Worm (Caenorhabditis elegans) whole organism, late embryonic: ENCODE results near the gene K12H4.3.

Experiments
- F13H6.1 ChIP-seq: sonication (generic microtip); optimal IDR thresholded peaks from 2 replicates; lab custom pipeline; 2016; ENCODE audit warnings: missing genetic modification characterization, missing compliant biosample characterization
- K02D7.2 ChIP-seq: sonication (generic microtip); optimal IDR thresholded peaks from 2 replicates; lab custom pipeline; 2017; ENCODE audit warnings: mild to moderate bottlenecking, missing genetic modification characterization, missing compliant biosample characterization
- K09A11.1 ChIP-seq: sonication (generic microtip); optimal IDR thresholded peaks from 2 replicates; lab custom pipeline; 2017; ENCODE audit warnings: antibody characterized with exemption, mild to moderate bottlenecking, missing genetic modification characterization, missing compliant biosample characterization; ENCODE audit not compliant: insufficient read depth
- T23F11.4 ChIP-seq: fragments of 200-800 bp; sonication (Bioruptor generic); optimal IDR thresholded peaks from 2 replicates; lab custom pipeline; 2018; ENCODE audit warnings: mild to moderate bottlenecking, missing genetic modification characterization, missing compliant biosample characterization
- ama-1 ChIP-seq: fragments of 150-350 bp; optimal IDR thresholded peaks from 2 replicates; lab custom pipeline; 2014
- ceh-14 ChIP-seq: sonication (generic microtip); optimal IDR thresholded peaks from 2 replicates; lab custom pipeline; 2016; ENCODE audit warnings: missing genotype, missing genetic modification characterization, missing compliant biosample characterization
- ceh-18 ChIP-seq: sonication (generic microtip); optimal IDR thresholded peaks from 2 replicates; lab custom pipeline; 2016; ENCODE audit warnings: missing genetic modification characterization, missing compliant biosample characterization
- ceh-22 ChIP-seq: sonication (generic microtip); optimal IDR thresholded peaks from 2 replicates; lab custom pipeline; 2017; ENCODE audit warnings: missing biosample characterization, missing genetic modification characterization
- ceh-34 ChIP-seq: sonication (generic microtip); optimal IDR thresholded peaks from 2 replicates; lab custom pipeline; 2016; ENCODE audit warnings: mild to moderate bottlenecking, missing genetic modification characterization, missing compliant biosample characterization
- ceh-45 ChIP-seq: fragments of 200-800 bp; sonication (Bioruptor generic); IDR thresholded peaks from 2 replicates; pipeline ENCODE4 v1.3.6; 2022; ENCODE audit warnings: missing genetic modification reagents, missing genetic modification characterization, missing compliant biosample characterization
- ceh-6 ChIP-seq: fragments of 200-800 bp; sonication (Bioruptor generic); optimal IDR thresholded peaks from 2 replicates; lab custom pipeline; 2018; ENCODE audit warnings: mild to moderate bottlenecking, missing genetic modification characterization, missing compliant biosample characterization
- ceh-9 ChIP-seq: sonication (generic microtip); optimal IDR thresholded peaks from 2 replicates; lab custom pipeline; 2016; ENCODE audit warnings: mild to moderate bottlenecking, missing genetic modification characterization, inconsistent platforms, missing compliant biosample characterization
- che-1 ChIP-seq: sonication (generic microtip); optimal IDR thresholded peaks from 2 replicates; lab custom pipeline; 2016; ENCODE audit warnings: mild to moderate bottlenecking, missing genetic modification characterization, missing compliant biosample characterization
- elt-2 ChIP-seq: sonication (generic microtip); optimal IDR thresholded peaks from 2 replicates; lab custom pipeline; 2016; ENCODE audit warnings: missing genetic modification reagents, missing genetic modification characterization, missing compliant biosample characterization
- eyg-1 ChIP-seq: sonication (generic microtip); optimal IDR thresholded peaks from 2 replicates; lab custom pipeline; 2016; ENCODE audit warnings: missing genotype, missing genetic modification characterization, missing compliant biosample characterization
- fax-1 ChIP-seq: sonication (generic microtip); optimal IDR thresholded peaks from 2 replicates; lab custom pipeline; 2016; ENCODE audit warnings: missing genotype, missing genetic modification characterization, missing compliant biosample characterization
- fkh-10 ChIP-seq: fragments of 150-350 bp; optimal IDR thresholded peaks from 2 replicates; lab custom pipeline; 2014; ENCODE audit warnings: missing biosample characterization, missing genetic modification reagents, missing genetic modification characterization
- gmeb-2 ChIP-seq: sonication (generic microtip); optimal IDR thresholded peaks from 2 replicates; lab custom pipeline; 2016; ENCODE audit warnings: missing genetic modification characterization, inconsistent platforms, missing compliant biosample characterization
- hlh-13 ChIP-seq: fragments of 200-800 bp; sonication (Bioruptor generic); optimal IDR thresholded peaks from 2 replicates; lab custom pipeline; 2018; ENCODE audit warnings: mild to moderate bottlenecking, missing genetic modification characterization, missing compliant biosample characterization
- hlh-15 ChIP-seq: sonication (generic microtip); optimal IDR thresholded peaks from 2 replicates; lab custom pipeline; 2016; ENCODE audit warnings: missing genetic modification characterization, missing compliant biosample characterization
- hlh-6 ChIP-seq: sonication (generic microtip); optimal IDR thresholded peaks from 2 replicates; lab custom pipeline; 2016; ENCODE audit warnings: missing genotype, missing genetic modification characterization, missing compliant biosample characterization
- lim-6 ChIP-seq: sonication (generic microtip); optimal IDR thresholded peaks from 2 replicates; lab custom pipeline; 2016; ENCODE audit warnings: missing genetic modification characterization, missing compliant biosample characterization
- lin-11 ChIP-seq: fragments of 200-800 bp; sonication (Bioruptor generic); optimal IDR thresholded peaks from 2 replicates; lab custom pipeline; 2018; ENCODE audit warnings: mild to moderate bottlenecking, missing genetic modification characterization, missing compliant biosample characterization
- mec-3 ChIP-seq: sonication (generic microtip); optimal IDR thresholded peaks from 2 replicates; lab custom pipeline; 2016; ENCODE audit warnings: borderline replicate concordance, missing genetic modification characterization, missing compliant biosample characterization
- nfya-1 ChIP-seq: sonication (generic microtip); optimal IDR thresholded peaks from 2 replicates; lab custom pipeline; 2017; ENCODE audit warnings: missing genetic modification characterization, mild to moderate bottlenecking, missing compliant biosample characterization, antibody characterized with exemption, moderate library complexity
- nhr-232 ChIP-seq: sonication (generic microtip); optimal IDR thresholded peaks from 2 replicates; lab custom pipeline; 2016; ENCODE audit warnings: missing genetic modification characterization, missing compliant biosample characterization
- npax-4 ChIP-seq: sonication (generic microtip); optimal IDR thresholded peaks from 2 replicates; lab custom pipeline; 2016; ENCODE audit warnings: missing genetic modification characterization, missing compliant biosample characterization
- odd-2 ChIP-seq: sonication (generic microtip); optimal IDR thresholded peaks from 2 replicates; lab custom pipeline; 2017; ENCODE audit warnings: antibody characterized with exemption, mild to moderate bottlenecking, missing genetic modification characterization, missing compliant biosample characterization
- pat-9 ChIP-seq: fragments of 200-800 bp; sonication (Bioruptor generic); optimal IDR thresholded peaks from 2 replicates; lab custom pipeline; 2018; ENCODE audit warnings: mild to moderate bottlenecking, missing genetic modification characterization, moderate library complexity, missing compliant biosample characterization
- pax-1 ChIP-seq: fragments of 150-350 bp; optimal IDR thresholded peaks from 2 replicates; lab custom pipeline; 2014; ENCODE audit warnings: missing biosample characterization, missing genetic modification characterization
- pha-2 ChIP-seq: sonication (generic microtip); optimal IDR thresholded peaks from 2 replicates; lab custom pipeline; 2017; ENCODE audit warnings: mild to moderate bottlenecking, missing genetic modification characterization, missing compliant biosample characterization
- ref-2 ChIP-seq: sonication (generic microtip); optimal IDR thresholded peaks from 2 replicates; lab custom pipeline; 2016; ENCODE audit warnings: missing genetic modification characterization, missing compliant biosample characterization
- sox-2 ChIP-seq: fragments of 200-800 bp; sonication (Bioruptor generic); IDR thresholded peaks from 2 replicates; pipeline ENCODE4 v1.3.6; 2022; ENCODE audit warnings: missing genetic modification reagents, missing genetic modification characterization, missing compliant biosample characterization
- zip-5 ChIP-seq: sonication (generic microtip); optimal IDR thresholded peaks from 2 replicates; lab custom pipeline; 2016; ENCODE audit warnings: missing genetic modification characterization, missing compliant biosample characterization
- ztf-16 ChIP-seq: sonication (generic microtip); optimal IDR thresholded peaks from 2 replicates; lab custom pipeline; 2017; ENCODE audit warnings: missing genetic modification characterization, missing compliant biosample characterization

K12H4.3 gene

ce11 chrIII:8020823-8021332, 25.0 kb upstream of the K12H4.3 start, which contains the start of gene lin-36 (continued):
- peak; percentile 73 for TF ChIP-seq nfya-1 (tag; lab: Kevin White, UChicago)
- no peak for TF ChIP-seq eyg-1 (tag; lab: Kevin White, UChicago)
- no peak for TF ChIP-seq hlh-6
- TF ChIP-seq ceh-18 (tag; lab: Kevin White, UChicago) = peak; percentile 46
- no peak for TF ChIP-seq T23F11.4 (GFP tag; lab: Kevin White, UChicago)
- no peak for TF ChIP-seq fkh-10 (GFP tag; lab: Kevin White, UChicago)
- TF ChIP-seq che-1 (tag; lab: Kevin White, UChicago) = no peak
- TF ChIP-seq ztf-16 (tag; lab: Kevin White, UChicago) = no peak
- no peak for TF ChIP-seq ceh-9
- peak; percentile 49 for TF ChIP-seq elt-2
- no peak for TF ChIP-seq ceh-6
- no peak for TF ChIP-seq odd-2
- no peak for TF ChIP-seq ceh-22 (tag; lab: Kevin White, UChicago)
- TF ChIP-seq mec-3 (tag; lab: Kevin White, UChicago) = no peak
- TF ChIP-seq nhr-232 (tag; lab: Kevin White, UChicago) = no peak
- TF ChIP-seq F13H6.1 (tag; lab: Kevin White, UChicago) = no peak
- TF ChIP-seq, all 69 proteins: peak for 15

DNA sequence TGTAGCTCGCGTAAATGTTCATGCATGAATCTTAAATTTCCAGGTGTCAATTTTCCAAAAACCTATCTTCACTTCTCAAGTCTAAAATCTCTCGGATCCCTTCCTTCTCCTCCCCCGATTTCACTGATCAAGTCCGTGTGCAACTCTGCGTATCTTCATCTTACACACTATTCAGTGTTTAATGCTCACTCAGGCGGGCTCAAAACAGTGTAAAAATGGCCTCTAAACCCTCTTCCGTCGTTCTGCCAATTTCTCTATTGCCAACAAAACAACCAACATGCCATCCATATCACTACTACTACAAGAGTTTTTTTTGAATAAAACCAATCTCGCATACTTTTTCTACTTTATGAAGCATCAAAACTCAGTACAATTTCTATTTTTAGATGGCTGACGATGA, 23.8 kb upstream of the K12H4.3 start, which contains the start of gene F44B9.2:
TSS of gene F44B9.2 (plus strand) at position 387 of the 400 bp plus-strand sequence.
- TF ChIP-seq ceh-14 (tag; lab: Kevin White, UChicago) = no peak
- TF ChIP-seq pat-9 = peak; percentile 5

DNA sequence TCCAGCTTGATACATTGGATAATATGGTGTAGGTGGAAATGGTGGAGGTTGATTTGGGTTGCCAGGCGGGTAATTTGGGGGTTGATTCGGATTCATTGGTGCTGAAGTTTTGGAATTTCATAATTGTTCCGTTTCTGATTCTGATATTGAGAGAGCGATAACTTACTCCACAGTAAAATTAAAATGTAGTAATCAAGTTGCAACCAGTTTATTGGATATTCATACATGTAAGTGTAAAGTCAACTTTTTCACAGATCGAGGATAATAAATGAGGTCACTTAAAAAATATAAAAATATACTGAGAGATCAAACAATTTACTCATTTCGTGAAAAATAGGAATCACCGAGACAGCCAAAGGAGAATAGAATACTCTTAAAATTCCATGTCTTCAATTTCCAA, 17.9 kb upstream of the K12H4.3 start, which contains the start of gene mdt-30:
TSS of gene mdt-30 (minus strand) at position 101 of the 400 bp plus-strand sequence.
- no peak for TF ChIP-seq lim-6 (tag; lab: Kevin White, UChicago)
- no peak for TF ChIP-seq ztf-16 (tag; lab: Kevin White, UChicago)
- TF ChIP-seq npax-4 (tag; lab: Kevin White, UChicago) = no peak
- TF ChIP-seq gmeb-2 = no peak
- no peak for TF ChIP-seq sox-2
- TF ChIP-seq pax-1 (tag; lab: Kevin White, UChicago) = no peak
- no peak for TF ChIP-seq pat-9
- TF ChIP-seq ref-2 (tag; lab: Kevin White, UChicago) = no peak
- TF ChIP-seq pha-2 (tag; lab: Kevin White, UChicago) = no peak
- no peak for TF ChIP-seq hlh-6
- no peak for TF ChIP-seq hlh-13 (GFP tag; lab: Kevin White, UChicago)
- no peak for TF ChIP-seq fax-1
- no peak for TF ChIP-seq che-1 (tag; lab: Kevin White, UChicago)
- TF ChIP-seq ceh-45 (GFP tag; lab: Robert Waterston, UW) = no peak
- TF ChIP-seq, all 69 proteins: peak for 0

DNA sequence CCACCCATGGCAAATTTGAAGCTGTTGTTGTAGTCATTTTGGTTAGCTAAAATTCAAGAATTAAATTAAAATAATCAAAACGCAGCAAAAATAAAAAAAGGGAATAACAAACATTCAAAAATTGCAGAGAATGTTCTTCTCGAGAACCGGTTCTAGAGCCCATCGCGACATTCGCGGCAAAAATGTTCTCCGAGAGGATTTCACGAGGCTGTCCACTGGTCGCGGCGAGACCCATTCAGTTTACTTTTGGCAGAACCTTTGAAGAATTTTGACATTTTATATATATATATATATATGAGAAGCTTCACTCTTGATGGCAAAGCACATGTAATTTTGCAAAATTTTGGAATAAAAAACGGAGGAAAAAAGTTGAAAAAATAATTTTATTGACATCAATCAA, 16.3 kb upstream of the K12H4.3 start, which contains the start of gene F44B9.8:
TSS of gene F44B9.8 (minus strand) at position 163 of the 400 bp plus-strand sequence.
- TF ChIP-seq nfya-1 (tag; lab: Kevin White, UChicago) (peak; percentile 44), ceh-34 (tag; lab: Kevin White, UChicago) (no peak)

DNA sequence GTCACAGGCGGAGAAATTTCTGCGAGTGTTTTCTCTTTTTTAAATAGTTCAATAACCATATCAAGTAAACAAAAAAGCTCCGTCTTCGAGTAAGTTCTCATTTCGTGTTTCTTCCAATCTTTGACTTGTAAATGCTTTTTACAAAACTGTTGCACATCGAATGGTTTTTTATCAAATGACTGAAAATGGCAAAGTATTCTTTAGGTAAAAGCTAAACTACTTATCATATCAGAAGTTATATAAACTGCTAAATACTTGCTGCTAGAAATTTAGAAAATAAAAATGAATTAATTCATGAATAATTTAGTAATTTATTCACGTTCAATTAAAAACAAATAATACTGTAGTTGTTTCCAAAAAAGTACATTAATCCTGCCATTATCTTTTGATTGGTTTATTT, 14.9 kb upstream of the K12H4.3 start, which contains the start of gene F44B9.9:
TSS of gene F44B9.9 (minus strand) at position 101 of the 400 bp plus-strand sequence.
- TF ChIP-seq ceh-18 (tag; lab: Kevin White, UChicago) (no peak), hlh-6 (no peak), K09A11.1 (tag; lab: Kevin White, UChicago) (no peak), che-1 (tag; lab: Kevin White, UChicago) (no peak), zip-5 (no peak), lin-11 (no peak), ama-1 (lab: Kevin White, UChicago) (no peak), hlh-15 (no peak), K02D7.2 (no peak)
- TF ChIP-seq, all 69 proteins: peak for 0
